Worm (Caenorhabditis elegans) whole organism, L4 larva: ENCODE measurements around the gene lmp-2.

Source experiments
- D1046.2 ChIP-seq: fragments of 200-800 bp; sonication (Bioruptor generic); IDR thresholded peaks from 2 replicates; pipeline ENCODE4 v1.3.6; 2022; ENCODE audit warnings: missing genetic modification characterization, missing compliant biosample characterization
- F26F4.8 ChIP-seq: fragments of 200-800 bp; sonication (Bioruptor generic); conservative IDR thresholded peaks from 2 replicates; pipeline ENCODE4 v1.3.6; 2022; ENCODE audit warnings: missing genetic modification characterization, missing compliant biosample characterization
- F44E2.7 ChIP-seq: fragments of 200-800 bp; sonication (Bioruptor generic); IDR thresholded peaks from 2 replicates; pipeline ENCODE4 v2.1.2; 2022; ENCODE audit warnings: missing genetic modification characterization, missing compliant biosample characterization
- Y75B8A.6 ChIP-seq: fragments of 200-800 bp; sonication (Bioruptor generic); IDR thresholded peaks from 2 replicates; pipeline ENCODE4 v1.3.6; 2022; ENCODE audit warnings: missing genetic modification reagents, missing genetic modification characterization, missing compliant biosample characterization
- aha-1 ChIP-seq: fragments of 150-350 bp; peaks from one replicate; lab custom pipeline; 2014; ENCODE audit warnings: missing biosample characterization, missing genetic modification characterization
- ama-1 ChIP-seq: fragments of 150-350 bp; optimal IDR thresholded peaks from 2 replicates; lab custom pipeline; 2014; ENCODE audit warnings: inconsistent platforms, mixed read lengths
- ceh-20 ChIP-seq: fragments of 200-800 bp; sonication (Bioruptor generic); IDR thresholded peaks from 2 replicates; pipeline ENCODE4 v1.3.6; 2022; ENCODE audit warnings: missing genetic modification reagents, missing genetic modification characterization, missing compliant biosample characterization
- cey-2 ChIP-seq: sonication (generic microtip); optimal IDR thresholded peaks from 3 replicates; lab custom pipeline; 2017; ENCODE audit warnings: missing genetic modification characterization, mild to moderate bottlenecking, missing compliant biosample characterization, antibody characterized with exemption, borderline replicate concordance; ENCODE audit not compliant: insufficient read depth
- daf-12 ChIP-seq: fragments of 150-350 bp; optimal IDR thresholded peaks from 2 replicates; lab custom pipeline; 2014; ENCODE audit warnings: missing biosample characterization, missing genetic modification reagents, missing genetic modification characterization
- daf-16 ChIP-seq, 3 experiments: sonication (generic microtip); optimal IDR thresholded peaks; 2 replicates each; lab custom pipeline; 2016 to 2017; ENCODE audit warnings: missing genetic modification characterization in 3 of 3, missing genetic modification reagents in 3 of 3, mild to moderate bottlenecking in 2 of 3, missing compliant biosample characterization in 2 of 3, missing biosample characterization in 1 of 3, moderate library complexity in 1 of 3
- dmd-6 ChIP-seq: fragments of 200-800 bp; sonication (Bioruptor generic); IDR thresholded peaks from 2 replicates; pipeline ENCODE4 v1.3.6; 2022; ENCODE audit warnings: missing genetic modification reagents, missing genetic modification characterization, missing compliant biosample characterization
- dpl-1 ChIP-seq: fragments of 150-350 bp; optimal IDR thresholded peaks from 2 replicates; lab custom pipeline; 2014; ENCODE audit warnings: missing biosample characterization, missing genetic modification reagents, missing genetic modification characterization
- duxl-1 ChIP-seq: sonication (generic microtip); optimal IDR thresholded peaks from 2 replicates; lab custom pipeline; 2016; ENCODE audit warnings: mild to moderate bottlenecking, missing genetic modification characterization, moderate library complexity, missing compliant biosample characterization; ENCODE audit not compliant: poor library complexity
- dve-1 ChIP-seq: sonication (generic microtip); optimal IDR thresholded peaks from 2 replicates; lab custom pipeline; 2017; ENCODE audit warnings: antibody characterized with exemption, mild to moderate bottlenecking, missing genetic modification characterization, missing compliant biosample characterization; ENCODE audit not compliant: insufficient read depth
- hif-1 ChIP-seq, 2 experiments: sonication (generic microtip); optimal IDR thresholded peaks; 2 replicates each; lab custom pipeline; 2016 to 2017; ENCODE audit warnings: missing compliant biosample characterization in 2 of 2, missing genetic modification characterization in 2 of 2, missing genetic modification reagents in 2 of 2, missing genotype in 2 of 2, mild to moderate bottlenecking in 1 of 2
- hlh-11 ChIP-seq: fragments of 200-800 bp; sonication (Bioruptor generic); optimal IDR thresholded peaks from 2 replicates; lab custom pipeline; 2018; ENCODE audit warnings: mild to moderate bottlenecking, missing genetic modification characterization, missing compliant biosample characterization
- hlh-30 ChIP-seq: sonication (generic microtip); optimal IDR thresholded peaks from 2 replicates; lab custom pipeline; 2017; ENCODE audit warnings: antibody characterized with exemption, mild to moderate bottlenecking, missing genetic modification characterization, missing compliant biosample characterization; ENCODE audit not compliant: insufficient read depth
- hmg-1.1 ChIP-seq: fragments of 200-800 bp; sonication (Bioruptor generic); IDR thresholded peaks from 2 replicates; pipeline ENCODE4 v1.3.6; 2022; ENCODE audit warnings: missing genetic modification reagents, missing genetic modification characterization, missing compliant biosample characterization
- jun-1 ChIP-seq: fragments of 150-350 bp; optimal IDR thresholded peaks from 2 replicates; lab custom pipeline; 2014; ENCODE audit warnings: missing biosample characterization, missing genetic modification reagents, missing genetic modification characterization
- lin-1 ChIP-seq: fragments of 200-800 bp; sonication (Bioruptor generic); IDR thresholded peaks from 2 replicates; pipeline ENCODE4 v1.3.6; 2022; ENCODE audit warnings: missing genetic modification reagents, missing genetic modification characterization, missing compliant biosample characterization
- lin-38 ChIP-seq: fragments of 200-800 bp; sonication (Bioruptor generic); IDR thresholded peaks from 2 replicates; pipeline ENCODE4 v1.3.6; 2022; ENCODE audit warnings: missing genetic modification reagents, missing genetic modification characterization, missing compliant biosample characterization
- lin-39 ChIP-seq: fragments of 150-350 bp; optimal IDR thresholded peaks from 2 replicates; lab custom pipeline; 2014; ENCODE audit warnings: missing biosample characterization, missing genetic modification reagents, missing genetic modification characterization
- lsy-2 ChIP-seq, 2 experiments: fragments of 150-350 bp in 1 of 2; sonication (generic microtip) in 1 of 2; optimal IDR thresholded peaks; 2 replicates each; lab custom pipeline; 2014 to 2017; ENCODE audit warnings: missing biosample characterization in 2 of 2, missing genetic modification characterization in 2 of 2
- madf-9 ChIP-seq: fragments of 200-800 bp; sonication (Bioruptor generic); conservative IDR thresholded peaks from 2 replicates; pipeline ENCODE4 v1.3.6; 2022; ENCODE audit warnings: missing genetic modification reagents, missing genetic modification characterization, missing compliant biosample characterization
- mdl-1 ChIP-seq, 2 experiments: fragments of 150-350 bp in 1 of 2; sonication (generic microtip) in 1 of 2; optimal IDR thresholded peaks; 2 replicates each; lab custom pipeline; 2014 to 2017; ENCODE audit warnings: missing biosample characterization in 2 of 2, missing genetic modification characterization in 2 of 2
- mdt-29 ChIP-seq: fragments of 200-800 bp; sonication (Bioruptor generic); IDR thresholded peaks from 2 replicates; pipeline ENCODE4 v1.3.6; 2022; ENCODE audit warnings: missing genetic modification reagents, missing genetic modification characterization, missing compliant biosample characterization
- mep-1 ChIP-seq: fragments of 150-350 bp; sonication (generic microtip); optimal IDR thresholded peaks from 3 replicates; lab custom pipeline; 2014; ENCODE audit warnings: missing biosample characterization, missing genetic modification characterization
- mes-2 ChIP-seq: sonication (generic microtip); optimal IDR thresholded peaks from 2 replicates; lab custom pipeline; 2016; ENCODE audit warnings: missing genotype, mild to moderate bottlenecking, missing genetic modification characterization, missing compliant biosample characterization; ENCODE audit not compliant: poor library complexity, severe bottlenecking
- mxl-3 ChIP-seq: fragments of 200-800 bp; sonication (Bioruptor generic); optimal IDR thresholded peaks from 2 replicates; lab custom pipeline; 2018; ENCODE audit warnings: mild to moderate bottlenecking, missing genetic modification characterization, missing compliant biosample characterization
- nhr-10 ChIP-seq: fragments of 150-350 bp; optimal IDR thresholded peaks from 2 replicates; lab custom pipeline; 2014; ENCODE audit warnings: missing biosample characterization, missing genetic modification characterization
- nhr-28 ChIP-seq: fragments of 150-350 bp; optimal IDR thresholded peaks from 2 replicates; lab custom pipeline; 2014; ENCODE audit warnings: missing biosample characterization, missing genetic modification characterization
- nhr-6 ChIP-seq: fragments of 150-350 bp; optimal IDR thresholded peaks from 2 replicates; lab custom pipeline; 2014; ENCODE audit warnings: missing biosample characterization, missing genetic modification characterization
- nhr-76 ChIP-seq: fragments of 150-350 bp; optimal IDR thresholded peaks from 2 replicates; lab custom pipeline; 2014; ENCODE audit warnings: missing biosample characterization, missing genetic modification characterization
- nhr-77 ChIP-seq: fragments of 150-350 bp; optimal IDR thresholded peaks from 2 replicates; lab custom pipeline; 2014; ENCODE audit warnings: missing biosample characterization, missing genetic modification characterization
- php-3 ChIP-seq: fragments of 200-800 bp; sonication (Bioruptor generic); IDR thresholded peaks from 2 replicates; pipeline ENCODE4 v1.3.6; 2022; ENCODE audit warnings: missing genetic modification reagents, missing genetic modification characterization, missing compliant biosample characterization
- pqm-1 ChIP-seq: sonication (generic microtip); optimal IDR thresholded peaks from 2 replicates; lab custom pipeline; 2017; ENCODE audit warnings: missing biosample characterization, missing genetic modification characterization
- rbr-2 ChIP-seq: sonication (generic microtip); optimal IDR thresholded peaks from 2 replicates; lab custom pipeline; 2016; ENCODE audit warnings: missing genotype, missing genetic modification characterization, missing compliant biosample characterization
- set-16 ChIP-seq: fragments of 200-800 bp; sonication (Bioruptor generic); IDR thresholded peaks from 2 replicates; pipeline ENCODE4 v1.3.6; 2022; ENCODE audit warnings: missing genetic modification reagents, missing genetic modification characterization, missing compliant biosample characterization
- skn-1 ChIP-seq: fragments of 150-350 bp; optimal IDR thresholded peaks from 2 replicates; lab custom pipeline; 2014; ENCODE audit warnings: missing biosample characterization, missing genetic modification characterization
- tra-1 ChIP-seq: fragments of 200-800 bp; sonication (Bioruptor generic); IDR thresholded peaks from 2 replicates; pipeline ENCODE4 v1.3.6; 2022; ENCODE audit warnings: missing genetic modification reagents, missing genetic modification characterization, missing compliant biosample characterization
- unc-39 ChIP-seq: sonication (generic microtip); optimal IDR thresholded peaks from 2 replicates; lab custom pipeline; 2017; ENCODE audit warnings: missing biosample characterization, missing genetic modification characterization
- zip-11 ChIP-seq: fragments of 200-800 bp; sonication (Bioruptor generic); IDR thresholded peaks from 2 replicates; pipeline ENCODE4 v1.3.6; 2022; ENCODE audit warnings: missing genetic modification characterization, missing compliant biosample characterization

Gene lmp-2

DNA sequence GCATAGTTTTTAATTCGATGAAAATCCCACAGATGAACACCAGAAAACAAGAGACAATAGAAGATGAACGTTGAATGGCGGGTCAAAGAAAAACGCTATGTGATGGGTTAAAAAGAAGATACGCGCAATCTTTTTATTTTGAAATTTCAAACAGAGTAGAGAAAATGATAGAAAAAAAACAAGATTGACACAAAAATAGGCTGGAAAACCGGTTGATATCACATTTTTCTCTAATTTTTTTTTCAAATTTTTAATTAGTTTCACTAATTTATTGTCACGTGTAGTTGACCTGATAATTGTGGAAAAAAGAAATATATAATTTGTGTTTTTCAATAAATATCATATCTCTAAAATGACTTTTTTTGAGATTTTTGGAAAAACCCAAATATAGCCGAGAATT is 1.3 kb upstream of the lmp-2 start, which contains the start of gene C05D9.9 (continued):
- TF ChIP-seq ceh-20 (GFP tag; lab: Robert Waterston, UW) (no peak), nhr-10 (tag; lab: Kevin White, UChicago) (no peak), nhr-76 (tag; lab: Kevin White, UChicago) (no peak), tra-1 (GFP tag; lab: Robert Waterston, UW) (0 out of 2 replicates have a peak, but pooled peaks have one; percentile 10), lsy-2 (tag; optimal IDR thresholded peaks at IDR 0.05; lab: Kevin White, UChicago) (no peak), lin-39 (tag; lab: Kevin White, UChicago) (no peak), nhr-77 (tag; lab: Kevin White, UChicago) (no peak), daf-12 (no peak), madf-9 (GFP tag; lab: Robert Waterston, UW) (no peak), F44E2.7 (GFP tag; lab: Robert Waterston, UW) (no peak), duxl-1 (tag; lab: Kevin White, UChicago) (no peak), zip-11 (GFP tag; lab: Robert Waterston, UW) (no peak), set-16 (GFP tag; lab: Robert Waterston, UW) (no peak), F26F4.8 (no peak), D1046.2 (GFP tag; lab: Robert Waterston, UW) (no peak), lin-1 (GFP tag; lab: Robert Waterston, UW) (no peak), cey-2 (tag; lab: Kevin White, UChicago) (no peak)

DNA sequence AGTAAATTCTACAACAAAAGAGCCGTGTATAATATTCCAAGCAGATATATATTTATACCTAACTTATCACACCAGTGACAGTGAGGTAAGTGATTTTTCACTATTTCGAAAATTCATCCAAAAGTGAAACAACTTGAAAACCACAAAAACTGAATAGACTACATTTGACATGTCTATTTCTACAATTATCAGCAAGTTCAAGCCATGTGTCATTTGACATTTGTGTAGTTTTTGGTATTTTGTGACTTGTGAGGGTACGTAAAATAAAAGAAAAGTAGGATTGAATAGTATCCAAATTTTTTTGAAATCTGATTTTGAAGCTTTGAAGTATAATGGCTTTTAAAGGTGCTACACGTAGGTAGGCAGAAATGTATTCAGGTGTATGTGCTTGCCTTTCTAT is 792 bp downstream of the lmp-2 start:
- TF ChIP-seq unc-39 (tag; lab: Kevin White, UChicago) (no peak), nhr-76 (tag; lab: Kevin White, UChicago) (no peak), pqm-1 (peak; percentile 11), cey-2 (tag; lab: Kevin White, UChicago) (no peak), nhr-6 (tag; lab: Kevin White, UChicago) (peak; percentile 61), nhr-28 (peak; percentile 74), aha-1 (tag; lab: Kevin White, UChicago) (peak; percentile 35), dmd-6 (peak; percentile 52)

DNA sequence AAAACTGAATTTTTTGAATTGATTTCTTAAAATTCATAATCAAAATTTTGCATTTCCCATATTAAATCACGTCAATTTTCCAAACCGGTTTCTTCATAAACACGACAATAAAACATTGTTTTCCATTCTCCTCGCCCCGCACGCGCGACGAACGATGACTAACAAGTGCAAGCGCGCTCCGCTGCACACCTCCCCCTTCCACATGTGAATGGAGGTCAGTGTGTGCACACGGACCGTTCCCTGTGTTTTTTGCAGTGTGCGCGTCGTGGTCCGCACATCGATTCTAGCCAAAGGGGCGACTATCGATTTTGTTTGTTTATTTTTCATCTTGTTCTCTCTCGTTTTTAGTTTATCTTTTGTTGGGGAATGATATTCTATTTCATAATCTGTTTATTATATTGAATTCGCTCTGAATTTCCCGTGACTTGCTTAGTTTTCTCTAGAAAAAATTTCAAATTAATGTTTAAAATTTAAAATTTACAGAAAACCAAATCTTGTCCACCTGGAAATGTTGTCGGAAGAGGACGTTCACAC is 3.2 kb downstream of the lmp-2 start, which contains the start of gene snx-1:
TSS of gene snx-1 (plus strand) at position 484 of the 534 bp plus-strand sequence.
- no peak for TF ChIP-seq unc-39 (tag; lab: Kevin White, UChicago)
- peak in 1 of 2 experiments; percentile 66 for TF ChIP-seq lsy-2 (tag; optimal IDR thresholded peaks at IDR 0.05; lab: Kevin White, UChicago)
- TF ChIP-seq mxl-3, result peak; percentile 96
- peak; percentile 81 for TF ChIP-seq hlh-11 (tag; lab: Kevin White, UChicago)
- no peak for TF ChIP-seq daf-12
- peak; percentile 16 for TF ChIP-seq dpl-1
- TF ChIP-seq jun-1 (tag; lab: Kevin White, UChicago), result no peak
- peak; percentile 81 for TF ChIP-seq nhr-28
- peak; percentile 59 for TF ChIP-seq rbr-2 (tag; lab: Kevin White, UChicago)
- TF ChIP-seq daf-16 (GFP tag; optimal IDR thresholded peaks at IDR 0.05; lab: Kevin White, UChicago), result no peak
- TF ChIP-seq daf-16 (tag; optimal IDR thresholded peaks at IDR 0.05; lab: Kevin White, UChicago), result peak; percentile 91
- peak; percentile 92 for TF ChIP-seq lin-38 (GFP tag; lab: Robert Waterston, UW)
- TF ChIP-seq mdt-29 (GFP tag; lab: Robert Waterston, UW), result no peak
- TF ChIP-seq dmd-6, result peak; percentile 59
- no peak for TF ChIP-seq skn-1
- TF ChIP-seq nhr-77 (tag; lab: Kevin White, UChicago), result peak; percentile 80
- no peak for TF ChIP-seq ama-1
- TF ChIP-seq Y75B8A.6 (GFP tag; lab: Robert Waterston, UW), result no peak
- TF ChIP-seq mes-2 (tag; lab: Kevin White, UChicago), result peak; percentile 81
- TF ChIP-seq pqm-1, result peak; percentile 18
- TF ChIP-seq hmg-1.1, result peak; percentile 46
- TF ChIP-seq hlh-30 (tag; lab: Kevin White, UChicago), result peak; percentile 94
- peak; percentile 74 to 94 for TF ChIP-seq mdl-1 (tag; optimal IDR thresholded peaks at IDR 0.05; lab: Kevin White, UChicago)
- peak; percentile 74 for TF ChIP-seq nhr-6 (tag; lab: Kevin White, UChicago)
- peak; percentile 74 for TF ChIP-seq mep-1
- TF ChIP-seq dve-1 (tag; lab: Kevin White, UChicago), result peak; percentile 51
- TF ChIP-seq hif-1 (tag; optimal IDR thresholded peaks at IDR 0.05; lab: Kevin White, UChicago), result peak in 1 of 2 experiments; percentile 52
- TF ChIP-seq tra-1 (GFP tag; lab: Robert Waterston, UW), result 0 out of 2 replicates have a peak, but pooled peaks have one; percentile 19
- TF ChIP-seq php-3 (GFP tag; lab: Robert Waterston, UW), result peak; percentile 33; the same call in 1 of the 2 replicates
